Fruit fly (Drosophila melanogaster): ENCODE data around the gene CG3164.
A peak's percentile ranks its signal among the peaks of the same experiment; 100 is the strongest.

Gene CG3164

DNA sequence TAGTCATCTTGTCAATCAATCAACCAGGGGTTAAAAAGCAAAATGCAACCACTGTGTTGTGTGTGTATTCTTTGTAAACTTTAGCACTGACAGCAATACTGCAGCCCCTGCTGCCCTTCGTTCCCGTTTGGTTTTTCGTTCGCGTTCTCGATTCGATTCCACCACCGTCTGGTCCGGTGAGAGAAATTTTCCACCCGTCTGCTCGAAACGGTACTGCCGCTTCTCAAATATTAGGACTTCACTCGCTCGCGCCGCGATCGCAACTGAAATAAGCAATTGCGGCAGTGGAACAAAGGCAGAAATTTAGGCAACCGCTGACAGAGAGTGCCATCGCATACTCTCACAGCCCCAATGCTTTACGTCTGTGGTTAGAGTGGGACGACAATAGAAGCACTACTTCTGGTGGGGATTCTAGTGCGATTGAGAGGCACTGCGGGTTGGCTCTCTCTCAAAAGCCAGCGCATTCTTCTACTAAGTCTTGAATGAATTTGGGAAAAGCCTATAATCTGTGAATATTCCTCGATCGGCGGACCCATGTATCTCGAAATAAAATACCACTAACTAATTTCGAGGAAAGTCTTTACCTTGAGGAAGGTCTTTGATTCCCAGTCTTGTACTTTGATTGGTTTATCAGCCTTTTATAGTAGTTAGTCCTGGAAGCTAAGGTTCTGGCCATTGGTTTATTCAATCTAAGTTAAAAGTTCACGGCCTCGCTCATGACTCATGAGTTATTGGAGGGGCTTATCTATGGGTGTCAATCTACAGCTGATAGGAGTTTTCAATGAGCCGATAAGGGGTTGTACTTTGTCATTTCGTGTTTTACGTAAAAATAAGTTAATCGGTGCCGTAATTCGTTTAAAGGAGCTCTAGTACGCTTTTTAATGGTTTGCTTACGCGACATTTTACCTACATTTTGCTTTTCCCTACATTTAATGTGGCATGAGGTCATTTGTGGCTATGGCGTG is 1.3 kb downstream of the CG3164 start (continued):
- TF ChIP-seq kay (GFP tag; optimal IDR thresholded peaks at IDR 0.05), result peak; percentile 36
- no peak for TF ChIP-seq CG13123 (GFP tag; optimal IDR thresholded peaks at IDR 0.05)
- TF ChIP-seq CG31365 (tag; optimal IDR thresholded peaks at IDR 0.05), result peak; percentile 66
- no peak for TF ChIP-seq az2 (GFP tag; optimal IDR thresholded peaks at IDR 0.05)
- TF ChIP-seq Mes4 (GFP tag; optimal IDR thresholded peaks at IDR 0.05), result peak; percentile 10
- peak; percentile 70 for TF ChIP-seq ftz-f1 (GFP tag; optimal IDR thresholded peaks at IDR 0.05)
- peak; percentile 49 for TF ChIP-seq CG17359 (tag; optimal IDR thresholded peaks at IDR 0.05)
- no peak for TF ChIP-seq CG3726 (GFP tag; IDR thresholded peaks at IDR 0.05)
- TF ChIP-seq CG30020 (tag; optimal IDR thresholded peaks at IDR 0.05), result no peak
- TF ChIP-seq sim (GFP tag; IDR thresholded peaks at IDR 0.05), result no peak
- TF ChIP-seq danr (GFP tag; IDR thresholded peaks at IDR 0.05), result no peak
- no peak for TF ChIP-seq Rx (GFP tag; IDR thresholded peaks at IDR 0.05)
- TF ChIP-seq CG6654 (GFP tag; optimal IDR thresholded peaks at IDR 0.05), result no peak
- TF ChIP-seq D19B (GFP tag; optimal IDR thresholded peaks at IDR 0.05), result no peak
- peak; percentile 90 for TF ChIP-seq CG10543 (GFP tag; optimal IDR thresholded peaks at IDR 0.05)
- TF ChIP-seq al (GFP tag; IDR thresholded peaks at IDR 0.05), result no peak
- no peak for TF ChIP-seq Oli (tag; optimal IDR thresholded peaks at IDR 0.05)
- TF ChIP-seq tin (GFP tag; optimal IDR thresholded peaks at IDR 0.05), result no peak
- TF ChIP-seq ken (GFP tag; IDR thresholded peaks at IDR 0.05), result 0 out of 3 replicates have a peak, but pooled peaks have one; percentile 20
- TF ChIP-seq bab2 (GFP tag; optimal IDR thresholded peaks at IDR 0.05), result no peak
- TF ChIP-seq ci (GFP tag; IDR thresholded peaks at IDR 0.05), result peak; percentile 71; the same call in 2 of the 3 replicates
- no peak for TF ChIP-seq tll (GFP tag; optimal IDR thresholded peaks at IDR 0.05)
- no peak for TF ChIP-seq NfI (GFP tag; optimal IDR thresholded peaks at IDR 0.05)
- peak; percentile 36 for TF ChIP-seq stwl (tag; optimal IDR thresholded peaks at IDR 0.05)
- no peak for TF ChIP-seq lov (optimal IDR thresholded peaks at IDR 0.05)
- TF ChIP-seq lov (GFP tag; IDR thresholded peaks at IDR 0.05), result 0 out of 3 replicates have a peak, but pooled peaks have one; percentile 46
- TF ChIP-seq CG17186 (GFP tag; optimal IDR thresholded peaks at IDR 0.05), result no peak
- TF ChIP-seq wdn (GFP tag; IDR thresholded peaks at IDR 0.05), result no peak
- peak; percentile 48; the same call in 1 of the 2 replicates for TF ChIP-seq crol (GFP tag; IDR thresholded peaks at IDR 0.05)
- TF ChIP-seq Mad (GFP tag; optimal IDR thresholded peaks at IDR 0.05), result no peak
- TF ChIP-seq D19A (tag; optimal IDR thresholded peaks at IDR 0.05), result peak; percentile 50
- no peak for TF ChIP-seq CG2129 (GFP tag; IDR thresholded peaks at IDR 0.05; ENCODE audit: partially characterized antibody)
- peak; percentile 28 for TF ChIP-seq bigmax (GFP tag; optimal IDR thresholded peaks at IDR 0.05)
- TF ChIP-seq Sox100B (GFP tag; optimal IDR thresholded peaks at IDR 0.05), result no peak
- peak; percentile 12 for TF ChIP-seq yki (optimal IDR thresholded peaks at IDR 0.05)
- TF ChIP-seq seq (GFP tag; IDR thresholded peaks at IDR 0.05), result peak; percentile 75
- TF ChIP-seq CG8089 (GFP tag; optimal IDR thresholded peaks at IDR 0.05), result no peak
- no peak for TF ChIP-seq inv (GFP tag; IDR thresholded peaks at IDR 0.05; ENCODE audit: partially characterized antibody)
- no peak for TF ChIP-seq Tbp (GFP tag; optimal IDR thresholded peaks at IDR 0.05)
- peak; percentile 36; the same call in 1 of the 2 replicates for TF ChIP-seq cas (GFP tag; IDR thresholded peaks at IDR 0.05)
- no peak for TF ChIP-seq CG10462 (GFP tag; optimal IDR thresholded peaks at IDR 0.05)
- no peak for TF ChIP-seq CG17802 (tag; optimal IDR thresholded peaks at IDR 0.05)
- peak; percentile 72 for TF ChIP-seq CG15514 (GFP tag; optimal IDR thresholded peaks at IDR 0.05)
- peak; percentile 53 for TF ChIP-seq CG6254 (GFP tag; optimal IDR thresholded peaks at IDR 0.05)
- no peak for TF ChIP-seq pzg (GFP tag; optimal IDR thresholded peaks at IDR 0.05)
- TF ChIP-seq br (optimal IDR thresholded peaks at IDR 0.05), result no peak
- TF ChIP-seq CG10267 (tag; optimal IDR thresholded peaks at IDR 0.05), result peak; percentile 23
- TF ChIP-seq CG2678 (tag; optimal IDR thresholded peaks at IDR 0.05), result peak; percentile 51
- TF ChIP-seq CG10565 (GFP tag; optimal IDR thresholded peaks at IDR 0.05), result no peak

All from whole organism, embryonic.